Worm (Caenorhabditis elegans) whole organism, L4 larva: ENCODE results near the gene dnj-17.

ENCODE experiments used
- D1046.2 ChIP-seq: fragments of 200-800 bp; sonication (Bioruptor generic); IDR thresholded peaks from 2 replicates; pipeline ENCODE4 v1.3.6; 2022; ENCODE audit warnings: missing genetic modification characterization, missing compliant biosample characterization
- F10B5.3 ChIP-seq: sonication (generic microtip); optimal IDR thresholded peaks from 2 replicates; lab custom pipeline; 2016; ENCODE audit warnings: mild to moderate bottlenecking, missing genetic modification characterization, missing compliant biosample characterization
- F37D6.2 ChIP-seq: sonication (generic microtip); optimal IDR thresholded peaks from 2 replicates; lab custom pipeline; 2016; ENCODE audit warnings: mild to moderate bottlenecking, missing genetic modification characterization, missing compliant biosample characterization
- F44E2.7 ChIP-seq: fragments of 200-800 bp; sonication (Bioruptor generic); IDR thresholded peaks from 2 replicates; pipeline ENCODE4 v2.1.2; 2022; ENCODE audit warnings: missing genetic modification characterization, missing compliant biosample characterization
- F49E8.2 ChIP-seq: sonication (generic microtip); optimal IDR thresholded peaks from 2 replicates; lab custom pipeline; 2016; ENCODE audit warnings: missing compliant biosample characterization, mild to moderate bottlenecking, missing genetic modification characterization, borderline replicate concordance
- R02D3.7 ChIP-seq: fragments of 150-350 bp; sonication (generic microtip); optimal IDR thresholded peaks from 3 replicates; lab custom pipeline; 2014; ENCODE audit warnings: missing biosample characterization, missing genetic modification characterization
- T26A8.4 ChIP-seq: fragments of 200-800 bp; sonication (Bioruptor generic); IDR thresholded peaks from 2 replicates; pipeline ENCODE4 v1.3.6; 2022; ENCODE audit warnings: missing genetic modification characterization, missing compliant biosample characterization
- ZK337.2 ChIP-seq: fragments of 200-800 bp; sonication (Bioruptor generic); IDR thresholded peaks from 2 replicates; pipeline ENCODE4 v1.3.6; 2022; ENCODE audit warnings: missing genetic modification reagents, missing genetic modification characterization, missing compliant biosample characterization
- aha-1 ChIP-seq: fragments of 150-350 bp; peaks from one replicate; lab custom pipeline; 2014; ENCODE audit warnings: missing biosample characterization, missing genetic modification characterization
- ama-1 ChIP-seq: fragments of 150-350 bp; optimal IDR thresholded peaks from 2 replicates; lab custom pipeline; 2014; ENCODE audit warnings: inconsistent platforms, mixed read lengths
- ceh-44 ChIP-seq: fragments of 200-800 bp; sonication (Bioruptor generic); IDR thresholded peaks from 2 replicates; pipeline ENCODE4 v1.3.6; 2022; ENCODE audit warnings: missing genetic modification reagents, missing genetic modification characterization, missing compliant biosample characterization
- ceh-82 ChIP-seq: sonication (generic microtip); optimal IDR thresholded peaks from 2 replicates; lab custom pipeline; 2017; ENCODE audit warnings: missing biosample characterization, missing genetic modification characterization
- cey-2 ChIP-seq: sonication (generic microtip); optimal IDR thresholded peaks from 3 replicates; lab custom pipeline; 2017; ENCODE audit warnings: missing genetic modification characterization, mild to moderate bottlenecking, missing compliant biosample characterization, antibody characterized with exemption, borderline replicate concordance; ENCODE audit not compliant: insufficient read depth
- daf-16 ChIP-seq, 3 experiments: sonication (generic microtip); optimal IDR thresholded peaks; 2 replicates each; lab custom pipeline; 2016 to 2017; ENCODE audit warnings: missing genetic modification characterization in 3 of 3, missing genetic modification reagents in 3 of 3, mild to moderate bottlenecking in 2 of 3, missing compliant biosample characterization in 2 of 3, missing biosample characterization in 1 of 3, moderate library complexity in 1 of 3
- daf-19 ChIP-seq: fragments of 200-800 bp; sonication (Bioruptor generic); conservative IDR thresholded peaks from 2 replicates; pipeline ENCODE4 v1.3.6; 2022; ENCODE audit warnings: missing genetic modification characterization, missing compliant biosample characterization
- dmd-6 ChIP-seq: fragments of 200-800 bp; sonication (Bioruptor generic); IDR thresholded peaks from 2 replicates; pipeline ENCODE4 v1.3.6; 2022; ENCODE audit warnings: missing genetic modification reagents, missing genetic modification characterization, missing compliant biosample characterization
- dmd-9 ChIP-seq: fragments of 200-800 bp; sonication (Bioruptor generic); IDR thresholded peaks from 2 replicates; pipeline ENCODE4 v1.3.6; 2022; ENCODE audit warnings: missing genetic modification reagents, missing genetic modification characterization, missing compliant biosample characterization
- duxl-1 ChIP-seq: sonication (generic microtip); optimal IDR thresholded peaks from 2 replicates; lab custom pipeline; 2016; ENCODE audit warnings: mild to moderate bottlenecking, missing genetic modification characterization, moderate library complexity, missing compliant biosample characterization; ENCODE audit not compliant: poor library complexity
- hlh-11 ChIP-seq: fragments of 200-800 bp; sonication (Bioruptor generic); optimal IDR thresholded peaks from 2 replicates; lab custom pipeline; 2018; ENCODE audit warnings: mild to moderate bottlenecking, missing genetic modification characterization, missing compliant biosample characterization
- jun-1 ChIP-seq: fragments of 150-350 bp; optimal IDR thresholded peaks from 2 replicates; lab custom pipeline; 2014; ENCODE audit warnings: missing biosample characterization, missing genetic modification reagents, missing genetic modification characterization
- lim-7 ChIP-seq: fragments of 200-800 bp; sonication (Bioruptor generic); IDR thresholded peaks from 2 replicates; pipeline ENCODE4 v1.3.6; 2022; ENCODE audit warnings: missing genetic modification characterization, missing compliant biosample characterization
- lin-39 ChIP-seq: fragments of 150-350 bp; optimal IDR thresholded peaks from 2 replicates; lab custom pipeline; 2014; ENCODE audit warnings: missing biosample characterization, missing genetic modification reagents, missing genetic modification characterization
- lir-3 ChIP-seq: sonication (generic microtip); optimal IDR thresholded peaks from 2 replicates; lab custom pipeline; 2016; ENCODE audit warnings: mild to moderate bottlenecking, missing genetic modification characterization, missing compliant biosample characterization
- lsy-2 ChIP-seq, 2 experiments: fragments of 150-350 bp in 1 of 2; sonication (generic microtip) in 1 of 2; optimal IDR thresholded peaks; 2 replicates each; lab custom pipeline; 2014 to 2017; ENCODE audit warnings: missing biosample characterization in 2 of 2, missing genetic modification characterization in 2 of 2
- madf-5 ChIP-seq, 2 experiments: fragments of 200-800 bp; sonication (Bioruptor generic); IDR thresholded peaks; 2 replicates each; pipeline ENCODE4 v1.3.6; 2022; ENCODE audit warnings: missing compliant biosample characterization in 2 of 2, missing genetic modification characterization in 2 of 2
- mdl-1 ChIP-seq, 2 experiments: fragments of 150-350 bp in 1 of 2; sonication (generic microtip) in 1 of 2; optimal IDR thresholded peaks; 2 replicates each; lab custom pipeline; 2014 to 2017; ENCODE audit warnings: missing biosample characterization in 2 of 2, missing genetic modification characterization in 2 of 2
- mxl-3 ChIP-seq: fragments of 200-800 bp; sonication (Bioruptor generic); optimal IDR thresholded peaks from 2 replicates; lab custom pipeline; 2018; ENCODE audit warnings: mild to moderate bottlenecking, missing genetic modification characterization, missing compliant biosample characterization
- nhr-28 ChIP-seq: fragments of 150-350 bp; optimal IDR thresholded peaks from 2 replicates; lab custom pipeline; 2014; ENCODE audit warnings: missing biosample characterization, missing genetic modification characterization
- nhr-42 ChIP-seq: fragments of 200-800 bp; sonication (Bioruptor generic); IDR thresholded peaks from 2 replicates; pipeline ENCODE4 v1.3.6; 2022; ENCODE audit warnings: missing genetic modification characterization, missing compliant biosample characterization
- nhr-6 ChIP-seq: fragments of 150-350 bp; optimal IDR thresholded peaks from 2 replicates; lab custom pipeline; 2014; ENCODE audit warnings: missing biosample characterization, missing genetic modification characterization
- nhr-77 ChIP-seq: fragments of 150-350 bp; optimal IDR thresholded peaks from 2 replicates; lab custom pipeline; 2014; ENCODE audit warnings: missing biosample characterization, missing genetic modification characterization
- pqm-1 ChIP-seq: sonication (generic microtip); optimal IDR thresholded peaks from 2 replicates; lab custom pipeline; 2017; ENCODE audit warnings: missing biosample characterization, missing genetic modification characterization
- rbr-2 ChIP-seq: sonication (generic microtip); optimal IDR thresholded peaks from 2 replicates; lab custom pipeline; 2016; ENCODE audit warnings: missing genotype, missing genetic modification characterization, missing compliant biosample characterization
- snpc-4 ChIP-seq: fragments of 150-350 bp; optimal IDR thresholded peaks from 2 replicates; lab custom pipeline; 2014; ENCODE audit warnings: missing biosample characterization, missing genetic modification characterization
- spr-1 ChIP-seq: sonication (generic microtip); optimal IDR thresholded peaks from 2 replicates; lab custom pipeline; 2016; ENCODE audit warnings: mild to moderate bottlenecking, missing genetic modification characterization, missing compliant biosample characterization
- tag-97 ChIP-seq: fragments of 200-800 bp; sonication (Bioruptor generic); IDR thresholded peaks from 2 replicates; pipeline ENCODE4 v1.3.6; 2022; ENCODE audit warnings: missing genetic modification characterization, missing compliant biosample characterization
- tra-1 ChIP-seq: fragments of 200-800 bp; sonication (Bioruptor generic); IDR thresholded peaks from 2 replicates; pipeline ENCODE4 v1.3.6; 2022; ENCODE audit warnings: missing genetic modification reagents, missing genetic modification characterization, missing compliant biosample characterization
- unc-130 ChIP-seq: sonication (generic microtip); optimal IDR thresholded peaks from 2 replicates; lab custom pipeline; 2016; ENCODE audit warnings: missing genetic modification reagents, missing genetic modification characterization, missing compliant biosample characterization
- zfp-2 ChIP-seq: sonication (generic microtip); optimal IDR thresholded peaks from 2 replicates; lab custom pipeline; 2016; ENCODE audit warnings: mild to moderate bottlenecking, missing genetic modification characterization, missing compliant biosample characterization
- zfp-3 ChIP-seq: fragments of 200-800 bp; sonication (Bioruptor generic); conservative IDR thresholded peaks from 2 replicates; pipeline ENCODE4 v1.3.6; 2022; ENCODE audit warnings: missing genetic modification reagents, missing genetic modification characterization, missing compliant biosample characterization
- zip-11 ChIP-seq: fragments of 200-800 bp; sonication (Bioruptor generic); IDR thresholded peaks from 2 replicates; pipeline ENCODE4 v1.3.6; 2022; ENCODE audit warnings: missing genetic modification characterization, missing compliant biosample characterization
- ztf-11 ChIP-seq: fragments of 150-350 bp; optimal IDR thresholded peaks from 2 replicates; lab custom pipeline; 2014; ENCODE audit warnings: missing biosample characterization, missing genetic modification characterization
- ztf-7 ChIP-seq: fragments of 150-350 bp; optimal IDR thresholded peaks from 2 replicates; lab custom pipeline; 2014; ENCODE audit warnings: missing biosample characterization, missing genetic modification characterization

dnj-17 gene

DNA sequence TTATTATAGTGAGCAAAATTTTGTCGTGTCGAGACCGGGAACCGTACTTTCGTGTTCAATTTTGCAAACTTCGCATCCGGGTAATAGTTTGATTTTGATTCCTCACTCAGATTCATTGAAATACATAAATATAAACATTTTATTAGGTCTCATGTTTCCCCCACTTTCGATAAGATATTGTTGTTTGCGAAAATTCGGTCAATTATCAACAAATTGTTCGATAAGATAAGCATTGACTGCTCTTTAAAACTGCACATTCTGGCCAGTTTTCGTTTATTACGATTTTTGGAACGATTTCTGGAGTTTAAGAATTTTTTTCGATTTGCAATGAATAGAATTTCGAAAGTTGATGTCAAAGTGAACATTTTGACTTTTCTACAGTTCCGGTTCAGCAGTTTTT is 4.5 kb downstream of the dnj-17 start (continued):
- TF ChIP-seq unc-130 (GFP tag; lab: Kevin White, UChicago) (no peak), lim-7 (GFP tag; lab: Robert Waterston, UW) (no peak), tra-1 (GFP tag; lab: Robert Waterston, UW) (no peak), nhr-42 (GFP tag; lab: Robert Waterston, UW) (no peak), zip-11 (no peak), daf-16 (GFP tag; optimal IDR thresholded peaks at IDR 0.05; lab: Kevin White, UChicago) (no peak), daf-16 (tag; optimal IDR thresholded peaks at IDR 0.05; lab: Kevin White, UChicago) (peak; percentile 89), F44E2.7 (GFP tag; lab: Robert Waterston, UW) (no peak), tag-97 (GFP tag; lab: Robert Waterston, UW) (no peak), pqm-1 (tag; lab: Kevin White, UChicago) (peak; percentile 60), F10B5.3 (no peak), dmd-9 (no peak), D1046.2 (GFP tag; lab: Robert Waterston, UW) (no peak), madf-5 (GFP tag; IDR thresholded peaks at IDR 0.05; lab: Robert Waterston, UW) (no peak), ceh-82 (tag; lab: Kevin White, UChicago) (no peak), spr-1 (tag; lab: Kevin White, UChicago) (no peak), mxl-3 (no peak), dmd-6 (peak; percentile 23; the same call in 1 of the 2 replicates), snpc-4 (tag; lab: Kevin White, UChicago) (no peak), ZK337.2 (GFP tag; lab: Robert Waterston, UW) (no peak), aha-1 (tag; lab: Kevin White, UChicago) (no peak), mdl-1 (tag; optimal IDR thresholded peaks at IDR 0.05; lab: Kevin White, UChicago) (no peak), lin-39 (no peak), daf-19 (GFP tag; lab: Robert Waterston, UW) (no peak), lir-3 (tag; lab: Kevin White, UChicago) (no peak), F37D6.2 (tag; lab: Kevin White, UChicago) (no peak), cey-2 (tag; lab: Kevin White, UChicago) (no peak), F49E8.2 (tag; lab: Kevin White, UChicago) (no peak), R02D3.7 (no peak), ceh-44 (no peak), ztf-11 (no peak), jun-1 (tag; lab: Kevin White, UChicago) (no peak)

DNA sequence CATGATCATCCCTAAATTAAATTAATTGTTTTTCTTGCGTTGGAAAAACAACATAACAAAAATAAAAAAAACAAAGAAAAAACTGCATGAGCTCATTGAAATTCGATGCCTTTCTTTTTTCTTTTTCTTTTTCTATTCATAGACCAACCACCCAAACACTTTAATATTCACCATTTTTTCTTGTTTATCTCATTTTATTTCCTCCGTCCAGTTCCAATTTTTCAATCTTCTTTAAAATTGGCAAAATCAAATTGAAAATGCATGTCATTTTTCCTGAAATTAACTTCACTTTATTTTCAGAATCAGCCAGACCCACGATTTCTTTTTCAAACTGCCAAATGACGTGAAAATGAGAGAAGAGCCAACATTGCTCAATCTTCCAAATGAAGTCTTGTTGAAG is 7.3 kb downstream of the dnj-17 start, which contains the start of gene T03F6.4:
Gene T03F6.4, plus strand, starts transcription at position 301 of the 400 bp plus-strand sequence.
- TF ChIP-seq nhr-6 (tag; lab: Kevin White, UChicago) (no peak), T26A8.4 (GFP tag; lab: Robert Waterston, UW) (no peak), hlh-11 (no peak), rbr-2 (tag; lab: Kevin White, UChicago) (no peak), ceh-82 (tag; lab: Kevin White, UChicago) (no peak), zfp-3 (GFP tag; lab: Robert Waterston, UW) (no peak), duxl-1 (tag; lab: Kevin White, UChicago) (no peak), jun-1 (tag; lab: Kevin White, UChicago) (no peak), tag-97 (GFP tag; lab: Robert Waterston, UW) (no peak), ztf-7 (tag; lab: Kevin White, UChicago) (no peak), nhr-77 (no peak), zfp-2 (tag; lab: Kevin White, UChicago) (no peak), F44E2.7 (GFP tag; lab: Robert Waterston, UW) (no peak), tra-1 (GFP tag; lab: Robert Waterston, UW) (no peak), ama-1 (lab: Kevin White, UChicago) (no peak), lsy-2 (tag; optimal IDR thresholded peaks at IDR 0.05; lab: Kevin White, UChicago) (no peak), nhr-28 (no peak)
- TF ChIP-seq, all 104 proteins: peak for 0
